Fruit fly (Drosophila melanogaster) Kc167 (cell line): ENCODE data around the gene slmo.

Experiments
- Myc ChIP-seq: fragments of >200 bp; optimal IDR thresholded peaks from 2 replicates; lab custom pipeline; 2017; ENCODE audit warnings: missing external identifiers
- Sin3A ChIP-seq: fragments of >200 bp; optimal IDR thresholded peaks from 2 replicates; lab custom pipeline; 2018; ENCODE audit warnings: missing external identifiers
- h ChIP-seq: fragments of >200 bp; optimal IDR thresholded peaks from 3 replicates; lab custom pipeline; 2018; ENCODE audit warnings: missing external identifiers
- insv ChIP-seq: fragments of >200 bp; optimal IDR thresholded peaks from 3 replicates; lab custom pipeline; 2018; ENCODE audit warnings: missing external identifiers
- psq ChIP-seq: fragments of >200 bp; optimal IDR thresholded peaks from 2 replicates; lab custom pipeline; 2017; ENCODE audit warnings: missing external identifiers
- ttk ChIP-seq: sonication (Bioruptor generic); optimal IDR thresholded peaks from 2 replicates; lab custom pipeline; 2017; ENCODE audit warnings: missing external identifiers

DNA sequence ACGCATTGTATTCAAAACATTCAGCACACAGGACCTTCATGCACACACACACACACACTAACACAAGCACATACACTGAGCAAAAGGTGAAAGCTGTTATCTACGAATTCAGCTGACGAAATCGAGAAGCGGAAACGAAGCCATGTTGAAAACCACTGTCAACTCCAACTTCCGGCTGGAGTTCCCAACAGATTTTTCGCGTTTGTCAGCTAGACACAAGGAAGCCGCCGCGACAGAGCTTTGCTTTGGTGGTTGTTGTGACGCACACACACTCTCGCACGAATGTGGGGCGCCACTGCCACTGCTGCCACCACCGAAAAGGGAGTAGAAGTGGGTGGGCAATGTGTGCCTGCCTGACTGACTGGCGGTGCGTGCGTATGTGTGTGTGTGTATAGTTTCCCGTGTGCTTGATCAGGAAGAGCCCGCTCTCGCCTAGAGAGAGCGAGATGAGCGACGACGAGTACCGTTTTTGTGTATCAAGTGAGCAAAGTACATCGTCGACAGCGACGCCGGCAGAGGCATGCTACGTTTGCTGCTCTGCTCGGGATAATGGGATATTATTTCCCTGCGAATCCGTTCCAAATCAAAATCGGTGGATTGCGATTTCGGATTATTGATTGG lies 50.8 kb downstream of the slmo start:
- TF ChIP-seq Myc (lab: Kevin White, UChicago) (no peak), psq (lab: Kevin White, UChicago) (no peak), insv (no peak), h (lab: Kevin White, UChicago) (no peak), Sin3A (lab: Kevin White, UChicago) (no peak), ttk (lab: Kevin White, UChicago) (no peak)
